Worm (Caenorhabditis elegans) whole organism, early embryonic: ENCODE measurements around the gene B0252.1.

Experiments
- F13C5.2 ChIP-seq: sonication (generic microtip); optimal IDR thresholded peaks from 2 replicates; lab custom pipeline; 2017; ENCODE audit warnings: mild to moderate bottlenecking, missing genetic modification characterization, inconsistent platforms, missing compliant biosample characterization
- aly-1 ChIP-seq: sonication (generic microtip); optimal IDR thresholded peaks from 2 replicates; lab custom pipeline; 2016; ENCODE audit warnings: missing genetic modification characterization, missing compliant biosample characterization
- ceh-36 ChIP-seq: sonication (generic microtip); optimal IDR thresholded peaks from 2 replicates; lab custom pipeline; 2016; ENCODE audit warnings: missing genetic modification characterization, inconsistent platforms, missing compliant biosample characterization
- flt-1 ChIP-seq: fragments of 200-800 bp; sonication (Bioruptor generic); IDR thresholded peaks from 2 replicates; pipeline ENCODE4 v1.3.6; 2022; ENCODE audit warnings: missing genetic modification characterization, missing compliant biosample characterization
- pes-1 ChIP-seq: fragments of 200-800 bp; sonication (Bioruptor generic); IDR thresholded peaks from 2 replicates; pipeline ENCODE4 v1.3.6; 2022; ENCODE audit warnings: missing genetic modification reagents, missing genetic modification characterization, missing compliant biosample characterization
- tbx-11 ChIP-seq: fragments of 200-800 bp; sonication (Bioruptor generic); IDR thresholded peaks from 2 replicates; pipeline ENCODE4 v1.3.6; 2022; ENCODE audit warnings: missing genetic modification characterization, missing compliant biosample characterization
- tra-4 ChIP-seq: sonication (generic microtip); optimal IDR thresholded peaks from 2 replicates; lab custom pipeline; 2017; ENCODE audit warnings: missing genetic modification characterization, missing compliant biosample characterization

DNA sequence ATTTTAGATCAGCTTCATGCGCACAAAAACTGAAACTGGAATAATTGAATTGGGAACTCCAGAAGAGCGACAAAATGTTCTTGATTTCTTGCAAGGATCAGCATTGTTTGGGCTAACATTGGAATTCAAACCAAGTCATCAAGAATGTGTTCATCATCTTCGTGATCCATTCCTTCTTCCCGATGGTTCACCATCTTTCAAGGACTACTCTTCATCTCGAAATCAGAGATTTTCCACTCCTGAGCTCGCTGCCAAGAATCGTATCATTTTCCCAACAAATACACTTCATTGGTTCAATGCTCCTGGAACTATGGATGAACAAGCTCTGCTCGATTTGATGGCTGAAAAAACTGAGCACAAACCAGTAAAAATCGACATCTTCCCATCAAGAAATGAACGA lies 18.8 kb upstream of the B0252.1 start:
- no peak for TF ChIP-seq pes-1 (GFP tag; lab: Robert Waterston, UW)
- TF ChIP-seq flt-1 (GFP tag; lab: Robert Waterston, UW): no peak
- no peak for TF ChIP-seq ceh-36 (tag; lab: Kevin White, UChicago)
- no peak for TF ChIP-seq aly-1 (tag; lab: Kevin White, UChicago)
- no peak for TF ChIP-seq tra-4
- TF ChIP-seq tbx-11 (GFP tag; lab: Robert Waterston, UW): no peak
- no peak for TF ChIP-seq F13C5.2
